Fruit fly (Drosophila melanogaster) whole organism, embryonic: ENCODE measurements around the gene Bruce.

Experiments
- ATbp ChIP-seq: fragments of 200-800 bp; sonication (Bioruptor generic); optimal IDR thresholded peaks from 2 replicates; lab custom pipeline; 2017; ENCODE audit warnings: missing biosample characterization, mild to moderate bottlenecking, missing genetic modification characterization, missing genetic modification reagents
- Adf1 ChIP-seq: fragments of 200-800 bp; sonication (Bioruptor generic); IDR thresholded peaks from 2 replicates; pipeline ENCODE4 v1.3.6; 2022; ENCODE audit warnings: missing biosample characterization, missing genetic modification characterization
- Awh ChIP-seq: fragments of 200-800 bp; sonication (Bioruptor generic); IDR thresholded peaks from 2 replicates; pipeline ENCODE4, ENCODE4 v1.3.6; 2022; ENCODE audit warnings: missing biosample characterization, missing genetic modification characterization
- B-H1 ChIP-seq: fragments of 200-800 bp; sonication (Bioruptor generic); IDR thresholded peaks from 3 replicates; pipeline ENCODE4 v1.3.6; 2022; ENCODE audit warnings: missing biosample characterization, missing genetic modification characterization
- B-H2 ChIP-seq: fragments of 200-800 bp; sonication (Bioruptor generic); optimal IDR thresholded peaks from 2 replicates; lab custom pipeline; 2018; ENCODE audit warnings: missing biosample characterization, mild to moderate bottlenecking, missing genetic modification characterization
- Bgb ChIP-seq: fragments of 200-800 bp; sonication (Bioruptor generic); IDR thresholded peaks from 2 replicates; pipeline ENCODE4 v1.3.6; 2022; ENCODE audit warnings: missing biosample characterization, missing genetic modification characterization; ENCODE audit not compliant: partially characterized antibody
- CG10209 ChIP-seq: fragments of 200-800 bp; sonication (Bioruptor generic); optimal IDR thresholded peaks from 3 replicates; lab custom pipeline; 2017; ENCODE audit warnings: missing biosample characterization, mild to moderate bottlenecking, missing genetic modification characterization, missing genetic modification reagents
- CG12155 ChIP-seq: fragments of 200-800 bp; sonication (Bioruptor generic); optimal IDR thresholded peaks from 3 replicates; lab custom pipeline; 2016; ENCODE audit warnings: missing biosample characterization, missing genetic modification characterization
- CG12744 ChIP-seq: fragments of 200-800 bp; sonication (Bioruptor generic); optimal IDR thresholded peaks from 2 replicates; lab custom pipeline; 2016; ENCODE audit warnings: missing biosample characterization, missing genetic modification characterization
- CG13123 ChIP-seq: fragments of 200-800 bp; sonication (Bioruptor generic); optimal IDR thresholded peaks from 2 replicates; lab custom pipeline; 2016; ENCODE audit warnings: missing biosample characterization, missing genetic modification characterization
- CG14014 ChIP-seq: fragments of 200-800 bp; sonication (Bioruptor generic); IDR thresholded peaks from 2 replicates; pipeline ENCODE4 v1.3.6; 2022; ENCODE audit warnings: missing biosample characterization, missing genetic modification characterization
- CG14441 ChIP-seq: fragments of 200-800 bp; sonication (Bioruptor generic); IDR thresholded peaks from 2 replicates; pipeline ENCODE4 v1.3.6; 2022; ENCODE audit warnings: missing biosample characterization, missing genetic modification characterization
- CG15601 ChIP-seq: fragments of 200-800 bp; sonication (Bioruptor generic); optimal IDR thresholded peaks from 3 replicates; lab custom pipeline; 2019; ENCODE audit warnings: missing biosample characterization, mild to moderate bottlenecking, missing genetic modification characterization, moderate library complexity
- CG17328 ChIP-seq: fragments of 200-800 bp; sonication (Bioruptor generic); IDR thresholded peaks from 2 replicates; pipeline ENCODE4 v1.3.6; 2022; ENCODE audit warnings: missing biosample characterization, missing genetic modification characterization
- CG17361 ChIP-seq: fragments of 200-800 bp; sonication (Bioruptor generic); IDR thresholded peaks from 3 replicates; pipeline ENCODE4 v1.3.6; 2022; ENCODE audit warnings: missing biosample characterization, missing genetic modification characterization
- CG17912 ChIP-seq: fragments of 200-800 bp; sonication (Bioruptor generic); optimal IDR thresholded peaks from 2 replicates; lab custom pipeline; 2018; ENCODE audit warnings: missing biosample characterization, mild to moderate bottlenecking, missing genetic modification characterization
- CG18599 ChIP-seq: fragments of 200-800 bp; sonication (Bioruptor generic); optimal IDR thresholded peaks from 3 replicates; lab custom pipeline; 2017; ENCODE audit warnings: missing biosample characterization, missing genetic modification characterization, mild to moderate bottlenecking, moderate library complexity, missing genetic modification reagents
- CG31224 ChIP-seq: fragments of 200-800 bp; sonication (Bioruptor generic); IDR thresholded peaks from 2 replicates; pipeline ENCODE4 v1.3.6; 2022; ENCODE audit warnings: missing biosample characterization, missing genetic modification characterization
- CG31388 ChIP-seq: fragments of 200-800 bp; sonication (Bioruptor generic); optimal IDR thresholded peaks from 2 replicates; lab custom pipeline; 2016; ENCODE audit warnings: missing biosample characterization, missing genetic modification characterization
- CG31441 ChIP-seq: fragments of 200-800 bp; sonication (Bioruptor generic); IDR thresholded peaks from 2 replicates; pipeline ENCODE4 v1.3.6; 2022; ENCODE audit warnings: missing biosample characterization, missing genetic modification characterization
- CG4617 ChIP-seq: fragments of 200-800 bp; sonication (Bioruptor generic); optimal IDR thresholded peaks from 3 replicates; lab custom pipeline; 2016; ENCODE audit warnings: missing biosample characterization, missing genetic modification characterization, borderline replicate concordance
- CG4854 ChIP-seq: fragments of 200-800 bp; sonication (Bioruptor generic); optimal IDR thresholded peaks from 2 replicates; lab custom pipeline; 2016; ENCODE audit warnings: missing biosample characterization, missing genetic modification characterization, inconsistent platforms
- CG6175 ChIP-seq: fragments of 200-800 bp; sonication (Bioruptor generic); IDR thresholded peaks from 3 replicates; pipeline ENCODE4 v1.3.6; 2022; ENCODE audit warnings: missing biosample characterization, missing genetic modification characterization
- CG6254 ChIP-seq: fragments of 200-800 bp; sonication (Bioruptor generic); optimal IDR thresholded peaks from 3 replicates; lab custom pipeline; 2017; ENCODE audit warnings: mild to moderate bottlenecking, missing biosample characterization, missing genetic modification reagents, missing genetic modification characterization
- CG7839 ChIP-seq: fragments of 200-800 bp; sonication (Bioruptor generic); optimal IDR thresholded peaks from 3 replicates; lab custom pipeline; 2018; ENCODE audit warnings: missing biosample characterization, mild to moderate bottlenecking, missing genetic modification characterization, moderate library complexity
- CG7987 ChIP-seq: fragments of 200-800 bp; sonication (Bioruptor generic); optimal IDR thresholded peaks from 2 replicates; lab custom pipeline; 2018; ENCODE audit warnings: missing biosample characterization, mild to moderate bottlenecking, missing genetic modification characterization, moderate library complexity
- CG8089 ChIP-seq: fragments of 200-800 bp; sonication (Bioruptor generic); optimal IDR thresholded peaks from 3 replicates; lab custom pipeline; 2016; ENCODE audit warnings: missing biosample characterization, missing genetic modification characterization
- CoRest ChIP-seq: fragments of 200-800 bp; sonication (Bioruptor generic); optimal IDR thresholded peaks from 3 replicates; lab custom pipeline; 2018; ENCODE audit warnings: missing biosample characterization, mild to moderate bottlenecking, missing genetic modification characterization, moderate library complexity
- CrebB ChIP-seq: fragments of 200-800 bp; sonication (Bioruptor generic); optimal IDR thresholded peaks from 3 replicates; lab custom pipeline; 2018; ENCODE audit warnings: missing biosample characterization, mild to moderate bottlenecking, missing genetic modification characterization
- Dek ChIP-seq: fragments of 200-800 bp; sonication (Bioruptor generic); optimal IDR thresholded peaks from 3 replicates; lab custom pipeline; 2019; ENCODE audit warnings: missing biosample characterization, mild to moderate bottlenecking, missing genetic modification characterization, moderate library complexity
- HLH4C ChIP-seq: fragments of 200-800 bp; sonication (Bioruptor generic); IDR thresholded peaks from 3 replicates; pipeline ENCODE4 v1.3.6; 2022; ENCODE audit warnings: missing biosample characterization, missing genetic modification characterization; ENCODE audit not compliant: partially characterized antibody
- HLH54F ChIP-seq: fragments of 200-800 bp; sonication (Bioruptor generic); optimal IDR thresholded peaks from 3 replicates; lab custom pipeline; 2016; ENCODE audit warnings: missing biosample characterization, missing genetic modification characterization
- HLHmδ ChIP-seq: fragments of 200-800 bp; sonication (Bioruptor generic); optimal IDR thresholded peaks from 2 replicates; lab custom pipeline; 2018; ENCODE audit warnings: missing biosample characterization, mild to moderate bottlenecking, missing genetic modification characterization, moderate library complexity
- HmgD ChIP-seq: fragments of 200-800 bp; sonication (Bioruptor generic); optimal IDR thresholded peaks from 3 replicates; lab custom pipeline; 2016; ENCODE audit warnings: missing biosample characterization, missing genetic modification characterization
- Jarid2 ChIP-seq: fragments of 200-800 bp; sonication (Bioruptor generic); optimal IDR thresholded peaks from 3 replicates; lab custom pipeline; 2017; ENCODE audit warnings: mild to moderate bottlenecking, missing biosample characterization, missing genetic modification reagents, missing genetic modification characterization
- Med ChIP-seq: fragments of 200-800 bp; sonication (Bioruptor generic); peaks from one replicate; lab custom pipeline; 2016; ENCODE audit warnings: missing biosample characterization, missing genetic modification characterization, mild to moderate bottlenecking, inconsistent platforms, moderate library complexity
- TFAM ChIP-seq: fragments of 200-800 bp; sonication (Bioruptor generic); optimal IDR thresholded peaks from 2 replicates; lab custom pipeline; 2017; ENCODE audit warnings: missing biosample characterization, missing genetic modification characterization, inconsistent platforms
- chn ChIP-seq: fragments of 200-800 bp; sonication (Bioruptor generic); optimal IDR thresholded peaks from 2 replicates; lab custom pipeline; 2016; ENCODE audit warnings: missing biosample characterization, missing genetic modification characterization
- eve ChIP-seq, 2 experiments: fragments of >200 bp; optimal IDR thresholded peaks; 2 replicates each; lab custom pipeline; 2017; ENCODE audit warnings: missing biosample characterization in 2 of 2, missing genetic modification characterization in 2 of 2
- gcm ChIP-seq: fragments of 200-800 bp; sonication (Bioruptor generic); optimal IDR thresholded peaks from 2 replicates; lab custom pipeline; 2019; ENCODE audit warnings: missing biosample characterization, mild to moderate bottlenecking, missing genetic modification characterization, moderate library complexity
- gcm2 ChIP-seq: fragments of 200-800 bp; sonication (Bioruptor generic); optimal IDR thresholded peaks from 2 replicates; lab custom pipeline; 2016; ENCODE audit warnings: missing biosample characterization, missing genetic modification characterization
- gsb-n ChIP-seq: fragments of 200-800 bp; sonication (Bioruptor generic); optimal IDR thresholded peaks from 3 replicates; lab custom pipeline; 2018; ENCODE audit warnings: missing biosample characterization, mild to moderate bottlenecking, missing genetic modification characterization
- gt ChIP-seq: fragments of 200-800 bp; sonication (Bioruptor generic); IDR thresholded peaks from 2 replicates; pipeline ENCODE4 v1.3.6; 2022; ENCODE audit warnings: missing biosample characterization, missing genetic modification characterization
- ind ChIP-seq: fragments of 200-800 bp; sonication (Bioruptor generic); optimal IDR thresholded peaks from 3 replicates; lab custom pipeline; 2016; ENCODE audit warnings: missing biosample characterization, missing genetic modification characterization
- inv ChIP-seq: fragments of 200-800 bp; sonication (Bioruptor generic); IDR thresholded peaks from 2 replicates; pipeline ENCODE4 v1.3.6; 2022; ENCODE audit warnings: missing biosample characterization, missing genetic modification characterization; ENCODE audit not compliant: partially characterized antibody
- mld ChIP-seq: fragments of 200-800 bp; sonication (Bioruptor generic); IDR thresholded peaks from 3 replicates; pipeline ENCODE4 v1.3.6; 2022; ENCODE audit warnings: missing biosample characterization, missing genetic modification characterization; ENCODE audit not compliant: partially characterized antibody
- nau ChIP-seq: fragments of 200-800 bp; sonication (Bioruptor generic); optimal IDR thresholded peaks from 3 replicates; lab custom pipeline; 2017; ENCODE audit warnings: missing biosample characterization, mild to moderate bottlenecking, missing genetic modification characterization, missing genetic modification reagents
- pzg ChIP-seq: fragments of 200-800 bp; sonication (Bioruptor generic); optimal IDR thresholded peaks from 3 replicates; lab custom pipeline; 2018; ENCODE audit warnings: missing biosample characterization, mild to moderate bottlenecking, missing genetic modification characterization, moderate library complexity
- ranshi ChIP-seq: fragments of 200-800 bp; sonication (Bioruptor generic); IDR thresholded peaks from 2 replicates; pipeline ENCODE4 v1.3.6; 2022; ENCODE audit warnings: missing biosample characterization, missing genetic modification characterization
- tap ChIP-seq: fragments of 200-800 bp; optimal IDR thresholded peaks from 3 replicates; lab custom pipeline; 2019; ENCODE audit warnings: missing biosample characterization, mild to moderate bottlenecking, missing genetic modification characterization, moderate library complexity
- trem ChIP-seq: fragments of 200-800 bp; optimal IDR thresholded peaks from 3 replicates; lab custom pipeline; 2019; ENCODE audit warnings: missing biosample characterization, mild to moderate bottlenecking, missing genetic modification characterization, moderate library complexity

The Bruce gene

DNA sequence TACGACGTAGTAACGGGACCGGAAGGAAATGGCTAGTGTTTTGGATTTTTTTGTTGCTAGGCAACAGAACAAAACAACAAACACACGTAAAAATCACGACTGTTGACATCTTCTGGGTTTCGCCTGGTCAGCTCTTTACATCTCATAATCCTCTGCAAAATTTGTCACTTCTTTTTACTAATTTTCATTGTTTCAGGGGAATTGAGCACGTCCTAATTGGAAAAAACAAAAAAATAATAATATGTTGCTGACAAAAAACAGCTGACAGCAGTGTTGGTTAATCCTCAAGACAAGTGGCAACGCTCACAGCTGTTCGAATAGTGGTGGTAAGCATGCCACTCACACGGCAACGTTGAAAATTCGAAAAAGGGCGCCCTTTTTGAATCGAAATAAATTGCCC, 46.7 kb upstream of the Bruce start, which contains the start of gene Rfx (continued):
- TF ChIP-seq trem (tag; lab: Kevin White, UChicago) (peak; percentile 63), CG10209 (no peak), HLH54F (no peak), Med (GFP tag; lab: Kevin White, UChicago) (peak; percentile 81), ind (no peak), CG31388 (GFP tag; lab: Kevin White, UChicago) (no peak), ranshi (GFP tag; lab: Robert Waterston, UW) (no peak), CoRest (tag; lab: Kevin White, UChicago) (peak; percentile 7), tap (tag; lab: Kevin White, UChicago) (no peak), ATbp (no peak), CG15601 (tag; lab: Kevin White, UChicago) (peak; percentile 37), inv (GFP tag; lab: Robert Waterston, UW) (no peak), CG17912 (no peak), CG14441 (GFP tag; lab: Robert Waterston, UW) (no peak), gsb-n (peak; percentile 36), B-H2 (GFP tag; lab: Kevin White, UChicago) (peak; percentile 62), CG31224 (GFP tag; lab: Robert Waterston, UW) (no peak), Bgb (GFP tag; lab: Robert Waterston, UW) (no peak), CrebB (tag; lab: Kevin White, UChicago) (peak; percentile 34), pzg (GFP tag; lab: Kevin White, UChicago) (peak; percentile 88), B-H1 (GFP tag; lab: Robert Waterston, UW) (no peak), CG12155 (no peak), Jarid2 (GFP tag; lab: Kevin White, UChicago) (no peak), CG7987 (GFP tag; lab: Kevin White, UChicago) (peak; percentile 48), CG6175 (GFP tag; lab: Robert Waterston, UW) (no peak), nau (GFP tag; lab: Kevin White, UChicago) (no peak), CG14014 (GFP tag; lab: Robert Waterston, UW) (no peak), CG8089 (GFP tag; lab: Kevin White, UChicago) (no peak), eve (GFP tag; optimal IDR thresholded peaks at IDR 0.05; lab: Kevin White, UChicago) (no peak), chn (no peak), CG17328 (GFP tag; lab: Robert Waterston, UW) (no peak), CG31441 (no peak), mld (GFP tag; lab: Robert Waterston, UW) (no peak), CG6254 (GFP tag; lab: Kevin White, UChicago) (peak; percentile 7), HLHmδ (GFP tag; lab: Kevin White, UChicago) (no peak), CG7839 (tag; lab: Kevin White, UChicago) (no peak), HLH4C (no peak), Awh (no peak), TFAM (GFP tag; lab: Kevin White, UChicago) (no peak), CG12744 (GFP tag; lab: Kevin White, UChicago) (peak; percentile 19), CG13123 (GFP tag; lab: Kevin White, UChicago) (no peak), gcm2 (GFP tag; lab: Kevin White, UChicago) (no peak), gcm (GFP tag; lab: Kevin White, UChicago) (peak; percentile 40), CG4617 (peak; percentile 67), HmgD (GFP tag; lab: Kevin White, UChicago) (no peak), Dek (tag; lab: Kevin White, UChicago) (no peak), CG18599 (peak; percentile 41), CG17361 (no peak), CG4854 (no peak), Adf1 (GFP tag; lab: Robert Waterston, UW) (no peak), gt (GFP tag; lab: Robert Waterston, UW) (no peak)
